Worm (Caenorhabditis elegans) whole organism, L1 larva: ENCODE results near the gene eor-2.

Experiments
- C16A3.4 ChIP-seq: fragments of 150-350 bp; optimal IDR thresholded peaks from 2 replicates; lab custom pipeline; 2014; ENCODE audit warnings: missing biosample characterization, missing genetic modification characterization
- F16B12.6 ChIP-seq: fragments of 150-350 bp; optimal IDR thresholded peaks from 2 replicates; lab custom pipeline; 2014; ENCODE audit warnings: missing biosample characterization, missing genetic modification characterization
- Y116A8C.19 ChIP-seq: sonication (generic microtip); optimal IDR thresholded peaks from 2 replicates; lab custom pipeline; 2016; ENCODE audit warnings: missing compliant biosample characterization, missing genetic modification characterization, borderline replicate concordance
- alr-1 ChIP-seq: fragments of 200-800 bp; sonication (Bioruptor generic); optimal IDR thresholded peaks from 2 replicates; lab custom pipeline; 2018; ENCODE audit warnings: borderline replicate concordance, mild to moderate bottlenecking, missing genetic modification characterization, missing compliant biosample characterization
- aly-2 ChIP-seq: fragments of 150-350 bp; optimal IDR thresholded peaks from 2 replicates; lab custom pipeline; 2014; ENCODE audit warnings: missing biosample characterization, missing genetic modification characterization
- ama-1 ChIP-seq: fragments of 150-350 bp; optimal IDR thresholded peaks from 2 replicates; lab custom pipeline; 2014
- blmp-1 ChIP-seq: fragments of 150-350 bp; optimal IDR thresholded peaks from 2 replicates; lab custom pipeline; 2014; ENCODE audit warnings: missing biosample characterization, missing genetic modification characterization
- ceh-8 ChIP-seq: fragments of 200-800 bp; sonication (Bioruptor generic); optimal IDR thresholded peaks from 2 replicates; lab custom pipeline; 2018; ENCODE audit warnings: mild to moderate bottlenecking, missing genetic modification characterization, moderate library complexity, missing compliant biosample characterization
- ceh-82 ChIP-seq, 3 experiments: fragments of 150-350 bp in 1 of 3; sonication (generic microtip) in 2 of 3; optimal IDR thresholded peaks; 2 replicates each; lab custom pipeline; 2014 to 2017; ENCODE audit warnings: missing biosample characterization in 3 of 3, missing genetic modification characterization in 3 of 3
- ceh-88 ChIP-seq: fragments of 200-800 bp; sonication (Bioruptor generic); IDR thresholded peaks from 2 replicates; pipeline ENCODE4 v1.3.6; 2022; ENCODE audit warnings: missing genetic modification characterization, missing compliant biosample characterization
- ceh-90 ChIP-seq: sonication (generic microtip); optimal IDR thresholded peaks from 2 replicates; lab custom pipeline; 2016; ENCODE audit warnings: missing genetic modification characterization, missing compliant biosample characterization
- ces-1 ChIP-seq: fragments of 150-350 bp; optimal IDR thresholded peaks from 2 replicates; lab custom pipeline; 2014; ENCODE audit warnings: missing biosample characterization, missing genetic modification reagents, missing genetic modification characterization
- egl-13 ChIP-seq: sonication (generic microtip); optimal IDR thresholded peaks from 2 replicates; lab custom pipeline; 2016; ENCODE audit warnings: missing genotype, missing genetic modification reagents, missing genetic modification characterization, missing compliant biosample characterization
- egl-27 ChIP-seq, 2 experiments: fragments of 150-350 bp in 1 of 2; sonication (generic microtip); optimal IDR thresholded peaks; 3 replicates each; lab custom pipeline; 2017 to 2018; ENCODE audit warnings: missing biosample characterization in 2 of 2, missing genetic modification characterization in 2 of 2, missing genetic modification reagents in 2 of 2
- elt-2 ChIP-seq: sonication (generic microtip); optimal IDR thresholded peaks from 2 replicates; lab custom pipeline; 2016; ENCODE audit warnings: missing genetic modification characterization, mild to moderate bottlenecking, inconsistent platforms, missing compliant biosample characterization, missing genetic modification reagents
- elt-3 ChIP-seq, 6 experiments: fragments of 150-350 bp in 1 of 6; sonication (generic microtip); optimal IDR thresholded peaks; 2 replicates each; lab custom pipeline; 2017 to 2018; ENCODE audit warnings: missing biosample characterization in 6 of 6, missing genetic modification characterization in 6 of 6, inconsistent platforms in 1 of 6
- fkh-8 ChIP-seq: sonication (generic microtip); optimal IDR thresholded peaks from 2 replicates; lab custom pipeline; 2016; ENCODE audit warnings: mild to moderate bottlenecking, missing genetic modification characterization, missing compliant biosample characterization
- grh-1 ChIP-seq: fragments of 200-800 bp; sonication (Bioruptor generic); IDR thresholded peaks from 2 replicates; pipeline ENCODE4 v1.3.6; 2022; ENCODE audit warnings: missing genetic modification reagents, missing genetic modification characterization, missing compliant biosample characterization
- hlh-17 ChIP-seq: fragments of 200-800 bp; sonication (Bioruptor generic); optimal IDR thresholded peaks from 2 replicates; lab custom pipeline; 2018; ENCODE audit warnings: missing genetic modification characterization, mild to moderate bottlenecking, missing compliant biosample characterization, moderate library complexity, borderline replicate concordance
- hlh-4 ChIP-seq: sonication (generic microtip); optimal IDR thresholded peaks from 2 replicates; lab custom pipeline; 2016; ENCODE audit warnings: mild to moderate bottlenecking, missing genetic modification characterization, missing compliant biosample characterization
- hpl-2 ChIP-seq: fragments of 150-350 bp; optimal IDR thresholded peaks from 2 replicates; lab custom pipeline; 2014; ENCODE audit warnings: missing biosample characterization, missing genetic modification reagents, missing genetic modification characterization
- irx-1 ChIP-seq: sonication (generic microtip); optimal IDR thresholded peaks from 2 replicates; lab custom pipeline; 2016; ENCODE audit warnings: missing genetic modification characterization, missing compliant biosample characterization
- lin-13 ChIP-seq: fragments of 150-350 bp; optimal IDR thresholded peaks from 2 replicates; lab custom pipeline; 2014; ENCODE audit warnings: missing biosample characterization, missing genetic modification reagents, missing genetic modification characterization
- lin-14 ChIP-seq: fragments of 200-800 bp; sonication (Bioruptor generic); optimal IDR thresholded peaks from 2 replicates; lab custom pipeline; 2018; ENCODE audit warnings: mild to moderate bottlenecking, missing genetic modification characterization, moderate library complexity, missing compliant biosample characterization
- lin-15B ChIP-seq: fragments of 150-350 bp; sonication (generic microtip); optimal IDR thresholded peaks from 3 replicates; lab custom pipeline; 2014; ENCODE audit warnings: missing biosample characterization, missing genetic modification characterization
- lin-35 ChIP-seq, 2 experiments: fragments of 150-350 bp; optimal IDR thresholded peaks; 2 replicates each; lab custom pipeline; 2014; ENCODE audit warnings: missing biosample characterization in 2 of 2, missing genetic modification characterization in 2 of 2, missing genetic modification reagents in 2 of 2
- lin-39 ChIP-seq: fragments of 150-350 bp; optimal IDR thresholded peaks from 2 replicates; lab custom pipeline; 2014; ENCODE audit warnings: missing biosample characterization, missing genetic modification reagents, missing genetic modification characterization
- lsy-2 ChIP-seq, 2 experiments: fragments of 150-350 bp; optimal IDR thresholded peaks; 2 replicates each; lab custom pipeline; 2014; ENCODE audit warnings: missing biosample characterization in 2 of 2, missing genetic modification characterization in 2 of 2
- mab-9 ChIP-seq: fragments of 200-800 bp; sonication (Bioruptor generic); IDR thresholded peaks from 2 replicates; pipeline ENCODE4 v1.3.6; 2022; ENCODE audit warnings: missing genetic modification reagents, missing genetic modification characterization, missing compliant biosample characterization
- mdl-1 ChIP-seq, 2 experiments: fragments of 150-350 bp; optimal IDR thresholded peaks; 2 replicates each; lab custom pipeline; 2014 to 2017; ENCODE audit warnings: missing biosample characterization in 2 of 2, missing genetic modification characterization in 2 of 2, inconsistent platforms in 1 of 2
- mep-1 ChIP-seq: fragments of 150-350 bp; optimal IDR thresholded peaks from 2 replicates; lab custom pipeline; 2014; ENCODE audit warnings: missing biosample characterization, missing genetic modification characterization
- nhr-11 ChIP-seq: fragments of 150-350 bp; optimal IDR thresholded peaks from 2 replicates; lab custom pipeline; 2014; ENCODE audit warnings: missing biosample characterization, missing genetic modification characterization
- nhr-76 ChIP-seq: sonication (generic microtip); optimal IDR thresholded peaks from 2 replicates; lab custom pipeline; 2017; ENCODE audit warnings: missing biosample characterization, missing genetic modification characterization
- nhr-77 ChIP-seq: fragments of 150-350 bp; optimal IDR thresholded peaks from 2 replicates; lab custom pipeline; 2014; ENCODE audit warnings: missing biosample characterization, missing genetic modification characterization
- nhr-90 ChIP-seq: sonication (generic microtip); optimal IDR thresholded peaks from 2 replicates; lab custom pipeline; 2016; ENCODE audit warnings: mild to moderate bottlenecking, missing genetic modification characterization, missing compliant biosample characterization; ENCODE audit not compliant: poor library complexity
- pax-3 ChIP-seq: fragments of 200-800 bp; sonication (Bioruptor generic); optimal IDR thresholded peaks from 2 replicates; lab custom pipeline; 2018; ENCODE audit warnings: mild to moderate bottlenecking, missing genetic modification characterization, moderate library complexity, missing compliant biosample characterization
- pqm-1 ChIP-seq: sonication (generic microtip); optimal IDR thresholded peaks from 3 replicates; lab custom pipeline; 2017; ENCODE audit warnings: missing biosample characterization, missing genetic modification characterization
- rnt-1 ChIP-seq: sonication (generic microtip); optimal IDR thresholded peaks from 2 replicates; lab custom pipeline; 2016; ENCODE audit warnings: mild to moderate bottlenecking, missing genetic modification characterization, moderate library complexity, missing compliant biosample characterization
- snu-23 ChIP-seq: sonication (generic microtip); optimal IDR thresholded peaks from 2 replicates; lab custom pipeline; 2016; ENCODE audit warnings: missing genetic modification characterization, missing compliant biosample characterization
- sup-37 ChIP-seq: fragments of 200-800 bp; sonication (Bioruptor generic); optimal IDR thresholded peaks from 2 replicates; lab custom pipeline; 2018; ENCODE audit warnings: mild to moderate bottlenecking, missing genetic modification characterization, missing compliant biosample characterization
- tlp-1 ChIP-seq: fragments of 150-350 bp; optimal IDR thresholded peaks from 2 replicates; lab custom pipeline; 2014; ENCODE audit warnings: missing biosample characterization, missing genetic modification characterization
- unc-130 ChIP-seq: fragments of 150-350 bp; optimal IDR thresholded peaks from 2 replicates; lab custom pipeline; 2017; ENCODE audit warnings: missing biosample characterization, missing genetic modification characterization, inconsistent platforms
- unc-86 ChIP-seq: sonication (generic microtip); optimal IDR thresholded peaks from 2 replicates; lab custom pipeline; 2016; ENCODE audit warnings: missing genetic modification characterization, missing compliant biosample characterization
- unc-98 ChIP-seq: fragments of 200-800 bp; sonication (Bioruptor generic); IDR thresholded peaks from 2 replicates; pipeline ENCODE4 v1.3.6; 2022; ENCODE audit warnings: missing genetic modification characterization, missing compliant biosample characterization
- vab-15 ChIP-seq: sonication (generic microtip); optimal IDR thresholded peaks from 2 replicates; lab custom pipeline; 2017; ENCODE audit warnings: missing genotype, mild to moderate bottlenecking, missing genetic modification characterization, missing compliant biosample characterization
- xbp-1 ChIP-seq: sonication (generic microtip); optimal IDR thresholded peaks from 2 replicates; lab custom pipeline; 2016; ENCODE audit warnings: missing genetic modification characterization, missing compliant biosample characterization
- zag-1 ChIP-seq: fragments of 150-350 bp; optimal IDR thresholded peaks from 2 replicates; lab custom pipeline; 2014; ENCODE audit warnings: missing biosample characterization, missing genetic modification characterization
- zip-4 ChIP-seq: fragments of 200-800 bp; sonication (Bioruptor generic); optimal IDR thresholded peaks from 2 replicates; lab custom pipeline; 2018; ENCODE audit warnings: mild to moderate bottlenecking, missing genetic modification characterization, moderate library complexity, missing compliant biosample characterization
- ztf-4 ChIP-seq: fragments of 150-350 bp; optimal IDR thresholded peaks from 2 replicates; lab custom pipeline; 2014; ENCODE audit warnings: missing biosample characterization, missing genetic modification characterization

eor-2 gene

ce11 chrX:14561416-14561973, 41.3 kb upstream of the eor-2 start (continued):
- TF ChIP-seq pax-3 (tag; lab: Kevin White, UChicago) (peak; percentile 4), zag-1 (tag; lab: Kevin White, UChicago) (no peak), zip-4 (GFP tag; lab: Kevin White, UChicago) (no peak)

- TF ChIP-seq C16A3.4 (tag; lab: Kevin White, UChicago) (no peak), lin-35 (GFP tag; optimal IDR thresholded peaks at IDR 0.05; lab: Kevin White, UChicago) (no peak), ceh-88 (GFP tag; lab: Robert Waterston, UW) (no peak), grh-1 (no peak), ama-1 (lab: Kevin White, UChicago) (no peak), nhr-90 (tag; lab: Kevin White, UChicago) (no peak), mdl-1 (tag; optimal IDR thresholded peaks at IDR 0.05; lab: Kevin White, UChicago) (no peak), lin-14 (peak; percentile 82), unc-98 (GFP tag; lab: Robert Waterston, UW) (no peak), snu-23 (GFP tag; lab: Kevin White, UChicago) (peak; percentile 34), sup-37 (GFP tag; lab: Kevin White, UChicago) (no peak), aly-2 (tag; lab: Kevin White, UChicago) (no peak), fkh-8 (tag; lab: Kevin White, UChicago) (peak; percentile 99), elt-3 (tag; optimal IDR thresholded peaks at IDR 0.05; lab: Kevin White, UChicago) (peak in 2 of 6 experiments; percentile 6 to 35), ceh-82 (tag; optimal IDR thresholded peaks at IDR 0.05; lab: Kevin White, UChicago) (no peak), ztf-4 (tag; lab: Kevin White, UChicago) (peak; percentile 86), lin-13 (GFP tag; lab: Kevin White, UChicago) (peak; percentile 67), hlh-17 (no peak), blmp-1 (tag; lab: Kevin White, UChicago) (peak; percentile 73), nhr-76 (no peak), elt-2 (tag; lab: Kevin White, UChicago) (no peak), xbp-1 (peak; percentile 60), egl-13 (peak; percentile 97), mep-1 (tag; lab: Kevin White, UChicago) (peak; percentile 46), unc-130 (no peak), pqm-1 (no peak), irx-1 (tag; lab: Kevin White, UChicago) (peak; percentile 39), mab-9 (GFP tag; lab: Robert Waterston, UW) (no peak), lsy-2 (tag; optimal IDR thresholded peaks at IDR 0.05; lab: Kevin White, UChicago) (peak in 1 of 2 experiments; percentile 72), ces-1 (GFP tag; lab: Kevin White, UChicago) (no peak), unc-86 (peak; percentile 81), egl-27 (tag; optimal IDR thresholded peaks at IDR 0.05; lab: Kevin White, UChicago) (no peak), Y116A8C.19 (tag; lab: Kevin White, UChicago) (no peak), rnt-1 (tag; lab: Kevin White, UChicago) (peak; percentile 23), vab-15 (tag; lab: Kevin White, UChicago) (no peak), alr-1 (no peak), hpl-2 (no peak), lin-15B (tag; lab: Kevin White, UChicago) (no peak), pax-3 (tag; lab: Kevin White, UChicago) (peak; percentile 87), ceh-8 (peak; percentile 61), nhr-11 (tag; lab: Kevin White, UChicago) (peak; percentile 81), F16B12.6 (tag; lab: Kevin White, UChicago) (no peak), nhr-77 (tag; lab: Kevin White, UChicago) (peak; percentile 34), ceh-90 (tag; lab: Kevin White, UChicago) (no peak), lin-39 (tag; lab: Kevin White, UChicago) (no peak), hlh-4 (tag; lab: Kevin White, UChicago) (peak; percentile 56), tlp-1 (no peak)
Measured at ce11 chrX:14562286-14563086, 40.3 kb upstream of the eor-2 start.
